Fruit fly (Drosophila melanogaster): ENCODE results near the gene MED6.

Gene MED6

DNA sequence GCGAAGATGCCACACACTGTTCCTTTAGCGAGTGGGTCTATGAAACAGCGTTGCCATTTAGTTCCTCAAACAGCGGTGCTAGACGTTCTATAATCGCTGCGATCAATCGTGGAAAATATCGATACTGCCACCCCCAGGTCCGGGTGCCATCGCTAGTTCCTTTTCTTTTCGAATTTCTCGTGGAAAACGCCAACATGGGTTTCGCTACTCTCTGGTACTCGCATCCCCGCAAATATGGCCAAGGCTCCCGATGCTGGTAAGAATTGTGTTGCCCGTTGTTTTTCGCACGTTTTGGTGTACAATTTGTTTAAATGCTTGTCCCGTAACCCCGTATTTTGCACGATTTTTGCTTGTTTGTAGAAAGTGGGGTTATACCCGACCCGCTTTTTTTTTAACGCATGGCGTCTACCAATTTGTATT, 9.2 kb upstream of the MED6 start, which contains the start of gene RpS29 (continued):
- TF ChIP-seq Opbp (GFP tag; IDR thresholded peaks at IDR 0.05; ENCODE audit: partially characterized antibody), result peak; percentile 97
- TF ChIP-seq CG4854 (GFP tag; optimal IDR thresholded peaks at IDR 0.05), result peak; percentile 57
- TF ChIP-seq CG10565 (GFP tag; optimal IDR thresholded peaks at IDR 0.05), result no peak
- TF ChIP-seq gsb-n (tag; optimal IDR thresholded peaks at IDR 0.05), result peak; percentile 54
- peak; percentile 52; the same call in 1 of the 2 replicates for TF ChIP-seq rib (GFP tag; IDR thresholded peaks at IDR 0.05)
- peak; percentile 94 for TF ChIP-seq NFAT (GFP tag; IDR thresholded peaks at IDR 0.05)

DNA sequence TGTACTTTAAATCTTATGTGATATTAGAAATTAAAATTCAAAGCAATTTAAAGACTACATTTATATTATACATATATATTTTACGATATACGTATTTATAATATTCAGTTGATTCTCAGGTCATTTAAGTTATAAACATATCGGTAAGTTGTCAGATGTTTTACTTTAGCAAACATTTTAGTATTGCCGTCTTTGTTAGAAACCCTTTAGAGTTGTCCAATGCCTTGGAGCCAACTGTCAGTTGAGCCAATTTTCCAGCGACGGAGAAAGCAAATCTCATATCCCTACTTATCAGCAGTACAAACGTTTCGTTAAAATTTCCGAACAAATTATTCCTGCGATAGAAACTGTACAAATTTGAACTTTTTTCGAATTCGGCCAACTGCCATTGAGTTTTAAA, 6.0 kb upstream of the MED6 start, which contains the start of gene topi:
Gene topi, plus strand, starts transcription at position 301 of the 400 bp plus-strand sequence.
- TF ChIP-seq CG3995 (GFP tag; optimal IDR thresholded peaks at IDR 0.05) (no peak), CG6689 (GFP tag; IDR thresholded peaks at IDR 0.05) (no peak), sima (GFP tag; optimal IDR thresholded peaks at IDR 0.05) (no peak), stc (GFP tag; IDR thresholded peaks at IDR 0.05) (no peak), CG1603 (tag; optimal IDR thresholded peaks at IDR 0.05) (no peak), Antp (GFP tag; optimal IDR thresholded peaks at IDR 0.05) (no peak), Adf1 (GFP tag; IDR thresholded peaks at IDR 0.05) (no peak), CG31365 (tag; optimal IDR thresholded peaks at IDR 0.05) (no peak), sug (tag; optimal IDR thresholded peaks at IDR 0.05) (no peak), CG11247 (GFP tag; IDR thresholded peaks at IDR 0.05) (no peak), CG17568 (GFP tag; optimal IDR thresholded peaks at IDR 0.05) (no peak), ERR (GFP tag; optimal IDR thresholded peaks at IDR 0.05) (no peak), CG13624 (GFP tag; optimal IDR thresholded peaks at IDR 0.05) (no peak), CG13123 (GFP tag; optimal IDR thresholded peaks at IDR 0.05) (no peak), ranshi (GFP tag; IDR thresholded peaks at IDR 0.05) (no peak), CG9609 (GFP tag; optimal IDR thresholded peaks at IDR 0.05) (no peak)

- TF ChIP-seq Vsx1 (GFP tag; optimal IDR thresholded peaks at IDR 0.05), result peak; percentile 25
- TF ChIP-seq chinmo (GFP tag; IDR thresholded peaks at IDR 0.05; ENCODE audit: partially characterized antibody), result 0 out of 4 replicates have a peak, but pooled peaks have one; percentile 33
- TF ChIP-seq Hmr (GFP tag; optimal IDR thresholded peaks at IDR 0.05), result peak; percentile 20
- TF ChIP-seq CG18599 (GFP tag; optimal IDR thresholded peaks at IDR 0.05), result peak; percentile 36
- TF ChIP-seq kay (GFP tag; optimal IDR thresholded peaks at IDR 0.05), result peak; percentile 44
- TF ChIP-seq sug (tag; optimal IDR thresholded peaks at IDR 0.05), result peak; percentile 75
- peak; percentile 82 for TF ChIP-seq Deaf1 (tag; optimal IDR thresholded peaks at IDR 0.05)
- peak; percentile 77 for TF ChIP-seq mirr (GFP tag; optimal IDR thresholded peaks at IDR 0.05)
- TF ChIP-seq Med (GFP tag), result peak; percentile 70
- TF ChIP-seq CG34376 (GFP tag; optimal IDR thresholded peaks at IDR 0.05), result peak; percentile 76
- peak; percentile 11 for TF ChIP-seq CG12769 (tag; optimal IDR thresholded peaks at IDR 0.05)
- no peak for TF ChIP-seq CTCF (GFP tag; optimal IDR thresholded peaks at IDR 0.05)
- no peak for TF ChIP-seq Awh (GFP tag; IDR thresholded peaks at IDR 0.05)
- TF ChIP-seq dmrt99B (tag; optimal IDR thresholded peaks at IDR 0.05), result no peak
- peak; percentile 73 for TF ChIP-seq CG10543 (GFP tag; optimal IDR thresholded peaks at IDR 0.05)
- no peak for TF ChIP-seq bbx (GFP tag; IDR thresholded peaks at IDR 0.05; ENCODE audit: partially characterized antibody)
- no peak for TF ChIP-seq E2f2 (GFP tag; IDR thresholded peaks at IDR 0.05)
- TF ChIP-seq gt (GFP tag; IDR thresholded peaks at IDR 0.05), result no peak
- peak; percentile 74 for TF ChIP-seq exex (tag; optimal IDR thresholded peaks at IDR 0.05)
- TF ChIP-seq CG13296 (GFP tag; optimal IDR thresholded peaks at IDR 0.05), result peak; percentile 5
- TF ChIP-seq Pdp1 (GFP tag; optimal IDR thresholded peaks at IDR 0.05), result peak in 1 of 2 experiments; percentile 9
- peak; percentile 66 for TF ChIP-seq lab (GFP tag; optimal IDR thresholded peaks at IDR 0.05)
- peak; percentile 21 for TF ChIP-seq HmgZ (tag; optimal IDR thresholded peaks at IDR 0.05)
- peak; percentile 49 for TF ChIP-seq ftz-f1 (GFP tag; optimal IDR thresholded peaks at IDR 0.05)
- no peak for TF ChIP-seq CG4730 (GFP tag; IDR thresholded peaks at IDR 0.05)
- no peak for TF ChIP-seq run (tag; optimal IDR thresholded peaks at IDR 0.05)
- TF ChIP-seq CG14965 (GFP tag; optimal IDR thresholded peaks at IDR 0.05; ENCODE audit: borderline replicate concordance), result no peak
- TF ChIP-seq grn (GFP tag; optimal IDR thresholded peaks at IDR 0.05), result peak; percentile 62
Measured at dm6 chr3R:9774147-9774546, 5.4 kb upstream of the MED6 start, which contains the start of gene Whamy. Gene Whamy, minus strand, starts transcription at chr3R:9774419.
